Worm (Caenorhabditis elegans): ENCODE results near the gene rpl-36.

- TF ChIP-seq F37B4.10 (GFP tag; IDR thresholded peaks at IDR 0.05) (no peak), dpff-1 (tag; optimal IDR thresholded peaks at IDR 0.05) (no peak), snpc-1.1 (tag; optimal IDR thresholded peaks at IDR 0.05; ENCODE audit: insufficient read depth) (no peak), aptf-2 (GFP tag; conservative IDR thresholded peaks at IDR 0.05) (no peak)
Observed at ce11 chrIII:7155631-7156030, 24.4 kb upstream of the rpl-36 start.
